Worm (Caenorhabditis elegans): ENCODE results near the gene txt-12.

The txt-12 gene

DNA sequence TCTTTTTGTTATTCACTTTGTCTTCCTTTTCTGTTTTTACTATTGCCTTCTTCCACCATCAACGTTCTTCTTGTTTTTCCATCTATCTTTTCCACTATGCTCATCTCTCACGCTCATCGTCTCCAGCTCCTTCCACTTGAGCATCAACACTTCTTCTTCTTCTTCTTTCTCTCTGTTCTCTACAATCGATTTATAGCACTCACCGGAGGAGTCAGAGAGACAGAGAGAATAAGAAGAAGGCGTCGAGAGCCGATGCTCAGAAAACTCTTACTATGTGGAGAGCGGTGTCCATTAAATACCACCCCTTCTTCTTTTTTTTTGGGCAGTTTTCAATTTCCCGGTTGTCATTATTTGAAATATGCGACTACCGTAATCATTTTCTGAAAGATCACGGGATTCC lies 17.9 kb upstream of the txt-12 start:
- TF ChIP-seq klf-2 (GFP tag; conservative IDR thresholded peaks at IDR 0.05) (no peak), T22C8.4 (GFP tag; IDR thresholded peaks at IDR 0.05) (no peak), med-1 (GFP tag; optimal IDR thresholded peaks at IDR 0.05; ENCODE audit: insufficient read depth) (no peak), ref-1 (GFP tag; conservative IDR thresholded peaks at IDR 0.05) (no peak), tab-1 (GFP tag; IDR thresholded peaks at IDR 0.05) (no peak), cog-1 (tag; optimal IDR thresholded peaks at IDR 0.05) (no peak), ztf-23 (GFP tag; IDR thresholded peaks at IDR 0.05) (no peak), flt-1 (GFP tag; IDR thresholded peaks at IDR 0.05) (no peak), ztf-29 (GFP tag; IDR thresholded peaks at IDR 0.05) (no peak)

DNA sequence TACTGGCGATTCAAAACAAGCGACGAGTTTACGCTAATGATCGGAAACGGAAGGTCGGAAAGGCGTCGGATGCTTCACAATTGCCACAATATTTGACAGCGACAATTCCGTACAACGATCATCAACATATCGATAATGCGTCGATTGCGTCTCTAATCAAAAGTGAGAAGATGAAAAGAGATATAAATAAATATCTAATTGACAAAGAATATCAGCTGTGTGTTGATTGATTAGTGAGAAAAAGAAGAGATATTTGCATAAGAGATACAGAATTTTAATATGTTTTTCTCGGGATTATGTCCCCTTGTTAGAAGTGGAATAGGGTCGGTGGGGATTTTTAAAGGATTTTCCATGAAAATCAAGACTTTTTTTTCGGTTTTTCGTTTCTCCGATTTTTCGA lies 14.2 kb upstream of the txt-12 start:
- no peak for TF ChIP-seq ref-1 (GFP tag; conservative IDR thresholded peaks at IDR 0.05)
- no peak for TF ChIP-seq ztf-29 (GFP tag; IDR thresholded peaks at IDR 0.05)
- TF ChIP-seq cog-1 (tag; optimal IDR thresholded peaks at IDR 0.05) = no peak
- no peak for TF ChIP-seq ztf-23 (GFP tag; IDR thresholded peaks at IDR 0.05)
- no peak for TF ChIP-seq tab-1 (GFP tag; IDR thresholded peaks at IDR 0.05)
- TF ChIP-seq flt-1 (GFP tag; IDR thresholded peaks at IDR 0.05) = no peak
- no peak for TF ChIP-seq T22C8.4 (GFP tag; IDR thresholded peaks at IDR 0.05)
- TF ChIP-seq med-1 (GFP tag; optimal IDR thresholded peaks at IDR 0.05; ENCODE audit: insufficient read depth) = no peak
- no peak for TF ChIP-seq klf-2 (GFP tag; conservative IDR thresholded peaks at IDR 0.05)

DNA sequence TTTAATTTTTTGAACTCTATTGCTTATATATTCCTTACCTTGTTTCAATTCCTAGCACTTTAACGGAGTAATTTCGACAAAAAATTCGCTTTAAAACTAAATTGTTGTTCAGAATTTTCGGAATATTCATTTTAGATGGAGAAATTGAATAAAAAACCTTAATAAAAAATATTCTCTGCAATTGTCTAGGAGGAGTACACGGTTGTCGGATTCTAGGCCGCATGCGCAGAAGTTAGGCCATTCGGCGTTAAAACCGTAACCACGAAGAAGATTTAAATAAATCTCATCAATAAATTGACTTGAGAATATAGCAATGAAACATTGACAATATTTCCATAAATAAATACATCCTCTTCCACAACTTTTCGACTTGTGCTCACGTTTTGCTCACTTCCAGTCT lies 10.5 kb upstream of the txt-12 start, which contains the start of the genes C01G10.10 and C01G10.9:
C01G10.10 (minus strand) TSS at position 151 of the 400 bp plus-strand sequence.
C01G10.9 (plus strand) TSS at position 240 of the 400 bp plus-strand sequence.
- no peak for TF ChIP-seq tab-1 (GFP tag; IDR thresholded peaks at IDR 0.05)
- TF ChIP-seq ztf-23 (GFP tag; IDR thresholded peaks at IDR 0.05) = no peak
- 0 out of 2 replicates have a peak, but pooled peaks have one; percentile 10 for TF ChIP-seq flt-1 (GFP tag; IDR thresholded peaks at IDR 0.05)
- no peak for TF ChIP-seq ref-1 (GFP tag; conservative IDR thresholded peaks at IDR 0.05)
- no peak for TF ChIP-seq cog-1 (tag; optimal IDR thresholded peaks at IDR 0.05)
- TF ChIP-seq med-1 (GFP tag; optimal IDR thresholded peaks at IDR 0.05; ENCODE audit: insufficient read depth) = no peak
- TF ChIP-seq ztf-29 (GFP tag; IDR thresholded peaks at IDR 0.05) = no peak
- no peak for TF ChIP-seq T22C8.4 (GFP tag; IDR thresholded peaks at IDR 0.05)

DNA sequence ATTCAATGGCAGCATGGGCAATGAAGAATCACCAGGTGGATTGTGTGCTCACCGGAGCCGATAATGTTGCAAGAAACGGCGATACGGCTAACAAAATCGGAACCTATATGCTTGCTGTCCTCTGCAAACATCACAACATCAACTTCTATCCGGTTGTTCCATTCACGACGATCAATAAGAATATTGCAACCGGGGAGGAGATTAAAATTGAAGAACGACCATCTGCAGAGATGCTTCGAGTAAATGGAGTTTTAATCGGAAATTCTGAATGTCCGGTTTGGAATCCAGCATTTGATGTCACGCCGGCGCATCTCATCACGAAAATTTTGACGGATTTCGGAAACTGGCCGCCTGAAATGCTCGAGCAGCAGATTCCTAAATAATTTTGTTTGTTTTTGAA lies 9.1 kb upstream of the txt-12 start:
- no peak for TF ChIP-seq T22C8.4 (GFP tag; IDR thresholded peaks at IDR 0.05)
- TF ChIP-seq med-1 (GFP tag; optimal IDR thresholded peaks at IDR 0.05; ENCODE audit: insufficient read depth) = no peak
- no peak for TF ChIP-seq cog-1 (tag; optimal IDR thresholded peaks at IDR 0.05)
- TF ChIP-seq tab-1 (GFP tag; IDR thresholded peaks at IDR 0.05) = no peak
- no peak for TF ChIP-seq ztf-29 (GFP tag; IDR thresholded peaks at IDR 0.05)
- no peak for TF ChIP-seq ref-1 (GFP tag; conservative IDR thresholded peaks at IDR 0.05)
- TF ChIP-seq klf-2 (GFP tag; conservative IDR thresholded peaks at IDR 0.05) = no peak
- TF ChIP-seq ztf-23 (GFP tag; IDR thresholded peaks at IDR 0.05) = no peak
- TF ChIP-seq flt-1 (GFP tag; IDR thresholded peaks at IDR 0.05) = no peak

DNA sequence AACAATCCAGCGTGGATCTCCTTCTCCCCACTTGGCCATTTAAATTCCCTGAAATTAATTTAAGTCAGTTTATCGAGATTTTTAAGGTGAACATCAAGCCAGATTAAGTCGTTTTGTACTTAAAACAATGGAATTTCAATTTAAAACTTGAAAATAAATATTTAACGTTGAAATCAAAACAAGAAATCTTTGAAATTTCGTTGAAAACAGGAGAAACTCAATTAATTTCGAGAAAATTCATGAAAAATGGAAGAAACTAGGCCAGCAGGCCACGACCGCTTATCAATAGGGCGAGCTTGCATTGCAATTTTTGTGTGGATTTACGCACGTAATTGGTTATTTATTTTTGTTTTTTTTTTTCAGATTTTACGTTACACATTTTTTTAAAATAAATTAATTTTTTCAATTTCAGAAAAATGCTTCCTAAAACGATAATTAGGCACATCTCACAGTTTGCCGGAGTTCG lies 7.4 kb upstream of the txt-12 start, which contains the start of the genes ahsa-1 and C01G10.7:
ahsa-1 (minus strand) TSS at position 51 of the 466 bp plus-strand sequence.
C01G10.7 (plus strand) TSS at position 413 of the 466 bp plus-strand sequence.
- TF ChIP-seq flt-1 (GFP tag; IDR thresholded peaks at IDR 0.05) (peak; percentile 77), ztf-29 (GFP tag; IDR thresholded peaks at IDR 0.05) (no peak), ztf-23 (GFP tag; IDR thresholded peaks at IDR 0.05) (peak; percentile 89), med-1 (GFP tag; optimal IDR thresholded peaks at IDR 0.05; ENCODE audit: insufficient read depth) (no peak), cog-1 (tag; optimal IDR thresholded peaks at IDR 0.05) (peak; percentile 83), tab-1 (GFP tag; IDR thresholded peaks at IDR 0.05) (no peak), klf-2 (GFP tag; conservative IDR thresholded peaks at IDR 0.05) (no peak), ref-1 (GFP tag; conservative IDR thresholded peaks at IDR 0.05) (no peak)

DNA sequence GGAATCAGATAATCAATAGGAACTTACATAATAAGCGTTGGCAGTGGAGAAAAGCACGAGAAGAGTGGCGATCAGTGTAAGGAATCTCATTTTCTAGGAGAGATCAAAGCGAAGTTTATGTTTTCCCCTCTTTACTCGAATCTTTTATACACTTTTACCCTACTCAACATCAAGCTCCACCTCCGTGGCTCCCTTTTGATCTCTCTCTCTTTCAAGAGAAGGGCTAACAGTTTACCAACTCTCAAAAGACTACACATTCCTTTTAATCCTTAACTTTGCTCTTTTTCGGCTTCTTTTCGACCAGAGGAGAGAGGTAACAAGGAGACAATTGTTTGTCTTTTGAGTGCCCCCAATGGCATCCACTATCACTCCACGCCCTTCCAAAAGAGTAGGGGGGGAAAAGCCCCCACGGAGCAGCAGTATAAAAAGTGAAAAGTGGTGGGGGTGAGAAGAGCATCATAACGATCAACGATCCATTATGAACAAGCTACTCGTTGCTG lies 5.5 kb upstream of the txt-12 start, which contains the start of the genes C01G10.15 and C01G10.6:
C01G10.15 (minus strand) TSS at position 101 of the 500 bp plus-strand sequence.
C01G10.6 (plus strand) TSS at position 450 of the 500 bp plus-strand sequence.
- TF ChIP-seq ztf-29 (GFP tag; IDR thresholded peaks at IDR 0.05) (no peak), ref-1 (GFP tag; conservative IDR thresholded peaks at IDR 0.05) (no peak), med-1 (GFP tag; optimal IDR thresholded peaks at IDR 0.05; ENCODE audit: insufficient read depth) (no peak), ztf-23 (GFP tag; IDR thresholded peaks at IDR 0.05) (no peak), tab-1 (GFP tag; IDR thresholded peaks at IDR 0.05) (no peak), flt-1 (GFP tag; IDR thresholded peaks at IDR 0.05) (no peak)

DNA sequence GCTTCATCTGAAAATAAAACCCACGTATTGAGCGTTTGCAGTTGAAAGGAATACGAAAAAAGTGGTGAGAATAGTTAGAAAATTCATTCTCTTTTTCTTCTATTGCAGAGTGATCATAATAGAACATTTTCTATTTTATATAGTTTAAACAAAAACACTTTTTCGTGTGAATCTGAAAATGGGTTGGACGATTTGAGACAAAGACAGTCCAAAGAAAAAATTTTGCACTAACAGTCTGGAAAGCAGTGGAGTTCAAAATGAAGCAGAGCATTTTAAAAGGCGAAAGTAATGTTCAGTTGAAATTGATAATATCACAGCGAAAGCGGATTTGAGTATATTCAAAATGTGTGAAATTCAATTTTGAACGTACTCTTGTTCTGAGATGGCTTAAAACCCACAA lies 4.2 kb upstream of the txt-12 start, which contains the start of gene C01G10.18:
C01G10.18 (minus strand) TSS at position 101 of the 400 bp plus-strand sequence.
- no peak for TF ChIP-seq ref-1 (GFP tag; conservative IDR thresholded peaks at IDR 0.05)
- TF ChIP-seq cog-1 (tag; optimal IDR thresholded peaks at IDR 0.05) = no peak
- no peak for TF ChIP-seq ztf-29 (GFP tag; IDR thresholded peaks at IDR 0.05)
- no peak for TF ChIP-seq med-1 (GFP tag; optimal IDR thresholded peaks at IDR 0.05; ENCODE audit: insufficient read depth)

DNA sequence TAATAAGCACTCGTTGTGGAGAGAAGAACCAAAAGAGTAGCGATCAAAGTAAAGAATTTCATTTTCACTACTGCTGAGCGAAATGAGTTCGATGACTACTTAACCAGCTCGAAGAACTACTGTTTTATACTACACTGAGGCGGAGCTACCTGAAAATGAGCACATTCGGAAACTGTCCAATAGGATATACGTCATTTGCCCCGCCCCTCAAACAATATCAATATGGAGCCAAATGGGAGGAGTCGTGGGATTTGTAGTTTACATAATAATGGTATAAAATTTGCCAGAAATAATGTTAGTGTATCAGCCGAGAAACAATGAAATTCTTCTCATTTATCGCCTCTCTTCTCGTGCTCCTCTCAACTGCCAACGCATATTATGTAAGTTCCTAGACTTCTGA lies 3.3 kb upstream of the txt-12 start, which contains the start of the genes C01G10.5 and C01G10.4:
C01G10.5 (minus strand) TSS at position 101 of the 400 bp plus-strand sequence.
C01G10.4 (plus strand) TSS at position 303 of the 400 bp plus-strand sequence.
- no peak for TF ChIP-seq flt-1 (GFP tag; IDR thresholded peaks at IDR 0.05)
- TF ChIP-seq ztf-23 (GFP tag; IDR thresholded peaks at IDR 0.05) = no peak
- TF ChIP-seq ref-1 (GFP tag; conservative IDR thresholded peaks at IDR 0.05) = no peak
- no peak for TF ChIP-seq tab-1 (GFP tag; IDR thresholded peaks at IDR 0.05)
- no peak for TF ChIP-seq med-1 (GFP tag; optimal IDR thresholded peaks at IDR 0.05; ENCODE audit: insufficient read depth)
- no peak for TF ChIP-seq ztf-29 (GFP tag; IDR thresholded peaks at IDR 0.05)
- TF ChIP-seq klf-2 (GFP tag; conservative IDR thresholded peaks at IDR 0.05) = no peak
- no peak for TF ChIP-seq cog-1 (tag; optimal IDR thresholded peaks at IDR 0.05)
- TF ChIP-seq T22C8.4 (GFP tag; IDR thresholded peaks at IDR 0.05) = no peak

DNA sequence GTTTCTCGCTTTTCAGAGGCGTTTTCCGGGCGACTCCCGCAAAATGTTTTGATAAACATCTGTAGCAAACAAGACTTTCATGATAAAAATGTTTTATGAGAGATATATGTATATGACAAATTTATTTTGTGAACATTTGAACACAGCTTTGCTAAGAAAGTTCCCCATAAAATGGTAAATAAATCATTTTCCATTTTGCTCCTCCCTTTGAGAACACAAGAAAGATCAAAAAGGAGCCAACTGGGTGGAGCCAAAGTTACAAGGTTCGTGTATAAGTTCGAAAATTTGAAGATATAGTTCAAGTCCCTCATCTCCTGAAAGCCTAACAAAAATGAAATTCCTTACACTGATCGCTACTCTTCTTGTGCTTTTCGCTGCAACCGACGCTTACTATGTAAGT lies 2.3 kb upstream of the txt-12 start, which contains the start of gene C01G10.17:
C01G10.17 (plus strand) TSS at position 301 of the 400 bp plus-strand sequence.
- TF ChIP-seq klf-2 (GFP tag; conservative IDR thresholded peaks at IDR 0.05) (no peak), ztf-23 (GFP tag; IDR thresholded peaks at IDR 0.05) (no peak), ztf-29 (GFP tag; IDR thresholded peaks at IDR 0.05) (no peak), T22C8.4 (GFP tag; IDR thresholded peaks at IDR 0.05) (no peak), tab-1 (GFP tag; IDR thresholded peaks at IDR 0.05) (no peak), med-1 (GFP tag; optimal IDR thresholded peaks at IDR 0.05; ENCODE audit: insufficient read depth) (no peak), flt-1 (GFP tag; IDR thresholded peaks at IDR 0.05) (no peak), cog-1 (tag; optimal IDR thresholded peaks at IDR 0.05) (no peak)

Measured in whole organism, midembryonic.